Worm (Caenorhabditis elegans): Measurements from ENCODE around the gene Y22D7AL.11.

The Y22D7AL.11 gene

ce11 chrIII:1652925-1653324 is 18.8 kb upstream of the Y22D7AL.11 start:
- TF ChIP-seq unc-62 (GFP tag; optimal IDR thresholded peaks at IDR 0.05): no peak

ce11 chrIII:1652181-1652580 is 18.0 kb upstream of the Y22D7AL.11 start, which contains the start of gene Y22D7AL.1:
Gene Y22D7AL.1 (plus strand): TSS chrIII:1652481.
- TF ChIP-seq unc-62 (GFP tag; optimal IDR thresholded peaks at IDR 0.05): no peak

ce11 chrIII:1641163-1641562 is 7.0 kb upstream of the Y22D7AL.11 start, which contains the start of gene Y22D7AL.3:
Gene Y22D7AL.3 (plus strand): TSS chrIII:1641463.
- TF ChIP-seq unc-62 (GFP tag; optimal IDR thresholded peaks at IDR 0.05): no peak

ce11 chrIII:1638345-1638744 is 4.2 kb upstream of the Y22D7AL.11 start:
- TF ChIP-seq unc-62 (GFP tag; optimal IDR thresholded peaks at IDR 0.05): no peak

ce11 chrIII:1626524-1626923 is 7.6 kb downstream of the Y22D7AL.11 start, which contains the start of gene Y22D7AL.4:
Gene Y22D7AL.4 (plus strand): TSS chrIII:1626632.
- no peak for TF ChIP-seq unc-62 (GFP tag; optimal IDR thresholded peaks at IDR 0.05)

ce11 chrIII:1625660-1626275 is 8.4 kb downstream of the Y22D7AL.11 start:
- TF ChIP-seq unc-62 (GFP tag; optimal IDR thresholded peaks at IDR 0.05): no peak

ce11 chrIII:1622329-1622728 is 11.8 kb downstream of the Y22D7AL.11 start:
- no peak for TF ChIP-seq unc-62 (GFP tag; optimal IDR thresholded peaks at IDR 0.05)

ce11 chrIII:1621330-1621729 is 12.8 kb downstream of the Y22D7AL.11 start:
- TF ChIP-seq unc-62 (GFP tag; optimal IDR thresholded peaks at IDR 0.05): no peak

- no peak for TF ChIP-seq unc-62 (GFP tag; optimal IDR thresholded peaks at IDR 0.05)
Observed at ce11 chrIII:1619890-1620289, 14.3 kb downstream of the Y22D7AL.11 start.

- TF ChIP-seq unc-62 (GFP tag; optimal IDR thresholded peaks at IDR 0.05): no peak
Observed at ce11 chrIII:1619442-1619841, 14.7 kb downstream of the Y22D7AL.11 start, which contains the start of gene hsp-60. Gene hsp-60 (plus strand): TSS chrIII:1619742.

- peak; percentile 24 for TF ChIP-seq unc-62 (GFP tag; optimal IDR thresholded peaks at IDR 0.05)
Observed at ce11 chrIII:1618915-1619314, 15.3 kb downstream of the Y22D7AL.11 start, which contains the start of gene Y22D7AL.10. Gene Y22D7AL.10 (minus strand): TSS chrIII:1618929.

ce11 chrIII:1618312-1618711 is 15.9 kb downstream of the Y22D7AL.11 start:
- TF ChIP-seq unc-62 (GFP tag; optimal IDR thresholded peaks at IDR 0.05): no peak

- TF ChIP-seq unc-62 (GFP tag; optimal IDR thresholded peaks at IDR 0.05): no peak
Observed at ce11 chrIII:1616245-1617026, 17.7 kb downstream of the Y22D7AL.11 start.

- TF ChIP-seq unc-62 (GFP tag; optimal IDR thresholded peaks at IDR 0.05): no peak
Observed at ce11 chrIII:1614412-1614811, 19.8 kb downstream of the Y22D7AL.11 start.

ce11 chrIII:1613933-1614332 is 20.2 kb downstream of the Y22D7AL.11 start, which contains the start of gene Y22D7AL.9:
Gene Y22D7AL.9 (minus strand): TSS chrIII:1614033.
- TF ChIP-seq unc-62 (GFP tag; optimal IDR thresholded peaks at IDR 0.05): no peak

- TF ChIP-seq unc-62 (GFP tag; optimal IDR thresholded peaks at IDR 0.05): no peak
Observed at ce11 chrIII:1612974-1613568, 21.1 kb downstream of the Y22D7AL.11 start.

Data from whole organism, dauer.